Fruit fly (Drosophila melanogaster): ENCODE data around the gene Axn.
A peak's percentile ranks its signal among the peaks of the same experiment; 100 is the strongest.

The Axn gene

DNA sequence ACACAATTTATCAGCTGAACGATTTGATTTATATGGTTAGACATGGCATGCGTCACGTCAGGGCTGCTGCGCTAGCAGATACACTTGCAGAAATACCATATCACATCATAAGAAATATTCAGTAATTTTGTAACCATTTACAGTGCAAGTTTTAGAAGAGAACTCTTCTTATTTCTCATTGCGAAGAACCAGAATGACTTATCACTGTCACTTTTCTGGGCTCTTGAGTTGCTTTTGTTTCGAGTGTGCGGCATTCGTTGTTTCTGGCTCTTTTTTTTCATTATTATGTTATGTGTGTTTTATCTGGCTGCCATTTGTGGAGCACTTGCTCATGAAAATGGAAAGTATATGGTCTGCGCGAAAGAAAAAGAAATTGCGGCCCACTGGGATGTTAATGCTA, 40.6 kb upstream of the Axn start (continued):
- TF ChIP-seq TFAM (GFP tag; optimal IDR thresholded peaks at IDR 0.05) (no peak), CG4730 (GFP tag; IDR thresholded peaks at IDR 0.05) (no peak), stwl (tag; optimal IDR thresholded peaks at IDR 0.05) (no peak), gsb-n (tag; optimal IDR thresholded peaks at IDR 0.05) (no peak), cad (GFP tag; optimal IDR thresholded peaks at IDR 0.05) (no peak), da (GFP tag; optimal IDR thresholded peaks at IDR 0.05) (no peak), lov (optimal IDR thresholded peaks at IDR 0.05) (no peak), lov (GFP tag; IDR thresholded peaks at IDR 0.05) (0 out of 3 replicates have a peak, but pooled peaks have one; percentile 43), bab2 (GFP tag; optimal IDR thresholded peaks at IDR 0.05) (no peak), Med (GFP tag) (peak; percentile 64), zf30C (GFP tag; optimal IDR thresholded peaks at IDR 0.05) (no peak), mam (GFP tag; optimal IDR thresholded peaks at IDR 0.05) (no peak), CG43689 (GFP tag; IDR thresholded peaks at IDR 0.05) (no peak), ttk (GFP tag; IDR thresholded peaks at IDR 0.05) (0 out of 2 replicates have a peak, but pooled peaks have one; percentile 7), Drgx (GFP tag; IDR thresholded peaks at IDR 0.05) (peak; percentile 77), CG14441 (GFP tag; IDR thresholded peaks at IDR 0.05) (0 out of 2 replicates have a peak, but pooled peaks have one; percentile 38), CG17328 (GFP tag; IDR thresholded peaks at IDR 0.05) (no peak), ATbp (GFP tag; optimal IDR thresholded peaks at IDR 0.05) (no peak), chn (GFP tag; optimal IDR thresholded peaks at IDR 0.05) (no peak), sna (GFP tag; IDR thresholded peaks at IDR 0.05; ENCODE audit: partially characterized antibody) (no peak), Xbp1 (GFP tag; optimal IDR thresholded peaks at IDR 0.05) (peak; percentile 16), CG14050 (GFP tag; IDR thresholded peaks at IDR 0.05) (no peak), CG17385 (GFP tag; optimal IDR thresholded peaks at IDR 0.05) (peak; percentile 5), CG17912 (GFP tag; optimal IDR thresholded peaks at IDR 0.05) (no peak), chm (GFP tag; IDR thresholded peaks at IDR 0.05) (no peak), pfk (GFP tag; optimal IDR thresholded peaks at IDR 0.05) (no peak), sisA (GFP tag; IDR thresholded peaks at IDR 0.05) (peak; percentile 44), CG32767 (GFP tag; IDR thresholded peaks at IDR 0.05) (no peak), CG10321 (GFP tag; IDR thresholded peaks at IDR 0.05) (no peak), Sry-β (GFP tag; optimal IDR thresholded peaks at IDR 0.05) (no peak), CoRest (tag; optimal IDR thresholded peaks at IDR 0.05) (no peak), Oaz (GFP tag; IDR thresholded peaks at IDR 0.05) (no peak), CG10979 (tag; optimal IDR thresholded peaks at IDR 0.05) (no peak), CG3163 (GFP tag; optimal IDR thresholded peaks at IDR 0.05) (no peak), Oli (tag; optimal IDR thresholded peaks at IDR 0.05) (peak; percentile 5), CG13894 (tag; optimal IDR thresholded peaks at IDR 0.05) (no peak), tgo (GFP tag; IDR thresholded peaks at IDR 0.05) (peak; percentile 33; the same call in 1 of the 3 replicates), trh (GFP tag; optimal IDR thresholded peaks at IDR 0.05) (no peak), B-H2 (GFP tag; optimal IDR thresholded peaks at IDR 0.05) (no peak), CG17361 (GFP tag; IDR thresholded peaks at IDR 0.05) (no peak), bsh (GFP tag; optimal IDR thresholded peaks at IDR 0.05) (peak in 1 of 2 experiments; percentile 34), Atf-2 (GFP tag; optimal IDR thresholded peaks at IDR 0.05) (no peak), sob (GFP tag; IDR thresholded peaks at IDR 0.05) (no peak), bcd (GFP tag; optimal IDR thresholded peaks at IDR 0.05) (no peak), fd3F (GFP tag; optimal IDR thresholded peaks at IDR 0.05) (no peak), al (GFP tag; IDR thresholded peaks at IDR 0.05) (no peak), CG7372 (GFP tag; IDR thresholded peaks at IDR 0.05) (no peak), inv (GFP tag; IDR thresholded peaks at IDR 0.05; ENCODE audit: partially characterized antibody) (no peak)

Data from whole organism, embryonic.